Worm (Caenorhabditis elegans) whole organism, L2 larva: Measurements from ENCODE around the gene F19G12.4.

Experiments
- F13H6.1 ChIP-seq: sonication (generic microtip); optimal IDR thresholded peaks from 2 replicates; lab custom pipeline; 2016; ENCODE audit warnings: missing genetic modification characterization, missing compliant biosample characterization
- ceh-82 ChIP-seq: fragments of 150-350 bp; optimal IDR thresholded peaks from 2 replicates; lab custom pipeline; 2014; ENCODE audit warnings: missing biosample characterization, missing genetic modification characterization
- mdl-1 ChIP-seq, 2 experiments: fragments of 150-350 bp in 1 of 2; sonication (generic microtip) in 1 of 2; optimal IDR thresholded peaks; 2 replicates each; lab custom pipeline; 2017; ENCODE audit warnings: missing biosample characterization in 2 of 2, missing genetic modification characterization in 2 of 2
- unc-62 ChIP-seq: fragments of 150-350 bp; optimal IDR thresholded peaks from 2 replicates; lab custom pipeline; 2014; ENCODE audit warnings: missing biosample characterization, missing genetic modification reagents, missing genetic modification characterization

DNA sequence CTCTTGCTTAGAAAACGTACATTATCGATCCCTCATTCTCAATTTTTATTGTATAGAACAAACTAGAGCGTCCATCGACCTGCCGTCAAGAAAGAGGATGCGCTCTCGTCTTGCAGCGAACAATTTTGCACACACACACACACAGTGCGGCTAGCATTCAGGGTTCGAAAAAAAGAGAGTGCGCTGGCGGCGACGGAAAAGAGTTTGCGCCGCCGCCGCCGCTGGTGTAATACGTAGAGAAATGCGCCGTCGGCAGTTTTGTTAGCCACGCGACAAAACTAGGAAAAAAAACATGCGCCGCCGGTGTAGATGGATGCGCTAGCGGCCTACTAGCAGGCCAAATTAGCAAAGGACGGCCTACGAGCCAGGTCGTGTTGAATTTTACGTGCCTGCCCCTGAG lies 33.6 kb upstream of the F19G12.4 start:
- TF ChIP-seq ceh-82 (no peak), F13H6.1 (tag; lab: Kevin White, UChicago) (no peak), unc-62 (GFP tag; lab: Kevin White, UChicago) (no peak), mdl-1 (tag; optimal IDR thresholded peaks at IDR 0.05; lab: Kevin White, UChicago) (no peak)
